Fruit fly (Drosophila melanogaster) whole organism, embryonic: ENCODE results near the gene Ada2a.

ENCODE experiments used
- ATbp ChIP-seq: fragments of 200-800 bp; sonication (Bioruptor generic); optimal IDR thresholded peaks from 2 replicates; lab custom pipeline; 2017; ENCODE audit warnings: missing biosample characterization, mild to moderate bottlenecking, missing genetic modification characterization, missing genetic modification reagents
- Ada2b ChIP-seq: fragments of 200-800 bp; sonication (Bioruptor generic); IDR thresholded peaks from 2 replicates; pipeline ENCODE4 v1.3.6; 2022; ENCODE audit warnings: missing biosample characterization, missing genetic modification characterization
- Bdp1 ChIP-seq: fragments of 200-800 bp; sonication (Bioruptor generic); optimal IDR thresholded peaks from 3 replicates; lab custom pipeline; 2016; ENCODE audit warnings: missing biosample characterization, missing genetic modification characterization
- CG10209 ChIP-seq: fragments of 200-800 bp; sonication (Bioruptor generic); optimal IDR thresholded peaks from 3 replicates; lab custom pipeline; 2017; ENCODE audit warnings: missing biosample characterization, mild to moderate bottlenecking, missing genetic modification characterization, missing genetic modification reagents
- CG1024 ChIP-seq: fragments of 200-800 bp; sonication (Bioruptor generic); IDR thresholded peaks from 2 replicates; pipeline ENCODE4 v1.3.6; 2022; ENCODE audit warnings: missing biosample characterization, missing genetic modification characterization
- CG10274 ChIP-seq: fragments of 200-800 bp; sonication (Bioruptor generic); optimal IDR thresholded peaks from 3 replicates; lab custom pipeline; 2017; ENCODE audit warnings: missing biosample characterization, mild to moderate bottlenecking, missing genetic modification characterization
- CG11456 ChIP-seq: fragments of 200-800 bp; sonication (Bioruptor generic); IDR thresholded peaks from 3 replicates; pipeline ENCODE4 v1.3.6; 2022; ENCODE audit warnings: missing biosample characterization, missing genetic modification characterization
- CG12219 ChIP-seq: fragments of 200-800 bp; sonication (Bioruptor generic); optimal IDR thresholded peaks from 3 replicates; lab custom pipeline; 2018; ENCODE audit warnings: missing biosample characterization, mild to moderate bottlenecking, missing genetic modification characterization
- CG15696 ChIP-seq: fragments of 200-800 bp; sonication (Bioruptor generic); optimal IDR thresholded peaks from 2 replicates; lab custom pipeline; 2019; ENCODE audit warnings: missing biosample characterization, mild to moderate bottlenecking, missing genetic modification characterization, moderate library complexity
- CG16863 ChIP-seq: fragments of 200-800 bp; sonication (Bioruptor generic); optimal IDR thresholded peaks from 3 replicates; lab custom pipeline; 2016; ENCODE audit warnings: missing biosample characterization, missing genetic modification characterization
- CG17385 ChIP-seq: fragments of 200-800 bp; sonication (Bioruptor generic); optimal IDR thresholded peaks from 3 replicates; lab custom pipeline; 2018; ENCODE audit warnings: missing biosample characterization, mild to moderate bottlenecking, missing genetic modification characterization
- CG2199 ChIP-seq: fragments of 200-800 bp; sonication (Bioruptor generic); IDR thresholded peaks from 3 replicates; pipeline ENCODE4 v1.3.6; 2022; ENCODE audit warnings: missing biosample characterization, missing genetic modification characterization
- CG32532 ChIP-seq: fragments of 200-800 bp; sonication (Bioruptor generic); IDR thresholded peaks from 2 replicates; pipeline ENCODE4 v1.3.6; 2022; ENCODE audit warnings: missing biosample characterization, missing genetic modification characterization
- CG4404 ChIP-seq: fragments of 200-800 bp; sonication (Bioruptor generic); IDR thresholded peaks from 2 replicates; pipeline ENCODE4 v1.3.6; 2022; ENCODE audit warnings: missing biosample characterization, missing genetic modification characterization
- CG5953 ChIP-seq: fragments of 200-800 bp; sonication (Bioruptor generic); IDR thresholded peaks from 2 replicates; pipeline ENCODE4 v1.3.6; 2022; ENCODE audit warnings: missing biosample characterization, missing genetic modification characterization
- CG6689 ChIP-seq: fragments of 200-800 bp; sonication (Bioruptor generic); IDR thresholded peaks from 2 replicates; pipeline ENCODE4 v1.3.6; 2022; ENCODE audit warnings: missing biosample characterization, missing genetic modification characterization
- CG7556 ChIP-seq: fragments of 200-800 bp; sonication (Bioruptor generic); optimal IDR thresholded peaks from 2 replicates; lab custom pipeline; 2017; ENCODE audit warnings: missing biosample characterization, mild to moderate bottlenecking, missing genetic modification characterization
- CG8765 ChIP-seq: fragments of 200-800 bp; sonication (Bioruptor generic); IDR thresholded peaks from 2 replicates; pipeline ENCODE4 v1.3.6; 2022; ENCODE audit warnings: missing biosample characterization, missing genetic modification characterization
- CG8924 ChIP-seq: fragments of 200-800 bp; optimal IDR thresholded peaks from 3 replicates; lab custom pipeline; 2019; ENCODE audit warnings: missing biosample characterization, mild to moderate bottlenecking, missing genetic modification characterization, moderate library complexity
- CG9797 ChIP-seq: fragments of 200-800 bp; sonication (Bioruptor generic); optimal IDR thresholded peaks from 3 replicates; lab custom pipeline; 2018; ENCODE audit warnings: missing biosample characterization, mild to moderate bottlenecking, missing genetic modification characterization
- CG9932 ChIP-seq: fragments of 200-800 bp; sonication (Bioruptor generic); IDR thresholded peaks from 2 replicates; pipeline ENCODE4 v1.3.6; 2022; ENCODE audit warnings: missing biosample characterization, missing genetic modification characterization
- Dp ChIP-seq: fragments of 200-800 bp; sonication (Bioruptor generic); optimal IDR thresholded peaks from 2 replicates; lab custom pipeline; 2018; ENCODE audit warnings: missing biosample characterization, mild to moderate bottlenecking, missing genetic modification characterization, moderate library complexity
- Dref ChIP-seq: fragments of 200-800 bp; sonication (Bioruptor generic); IDR thresholded peaks from 2 replicates; pipeline ENCODE4 v1.3.6; 2022; ENCODE audit warnings: missing biosample characterization, missing genetic modification characterization
- E2f1 ChIP-seq: fragments of 200-800 bp; sonication (Bioruptor generic); IDR thresholded peaks from 2 replicates; pipeline ENCODE4 v1.3.6; 2022; ENCODE audit warnings: missing biosample characterization, missing genetic modification characterization
- Ets97D ChIP-seq: fragments of 200-800 bp; sonication (Bioruptor generic); optimal IDR thresholded peaks from 3 replicates; lab custom pipeline; 2016; ENCODE audit warnings: missing biosample characterization, missing genetic modification characterization
- Fer1 ChIP-seq: fragments of 200-800 bp; sonication (Bioruptor generic); optimal IDR thresholded peaks from 2 replicates; lab custom pipeline; 2017; ENCODE audit warnings: missing biosample characterization, mild to moderate bottlenecking, missing genetic modification characterization
- Fer2 ChIP-seq: fragments of 200-800 bp; sonication (Bioruptor generic); optimal IDR thresholded peaks from 2 replicates; lab custom pipeline; 2018; ENCODE audit warnings: missing biosample characterization, mild to moderate bottlenecking, missing genetic modification characterization, moderate library complexity
- Hr51 ChIP-seq, 2 experiments: fragments of 200-800 bp; sonication (Bioruptor generic); optimal IDR thresholded peaks; 2 replicates in 1 of 2; 3 replicates in 1 of 2; lab custom pipeline; 2016 to 2018; ENCODE audit warnings: missing biosample characterization in 2 of 2, missing genetic modification characterization in 2 of 2, mild to moderate bottlenecking in 1 of 2, moderate library complexity in 1 of 2
- Mad ChIP-seq: fragments of 200-800 bp; sonication (Bioruptor generic); optimal IDR thresholded peaks from 2 replicates; lab custom pipeline; 2016; ENCODE audit warnings: missing biosample characterization, missing genetic modification characterization
- Mes4 ChIP-seq: fragments of 200-800 bp; sonication (Bioruptor generic); optimal IDR thresholded peaks from 2 replicates; lab custom pipeline; 2016; ENCODE audit warnings: missing biosample characterization, missing genetic modification characterization
- NK7.1 ChIP-seq: fragments of 200-800 bp; sonication (Bioruptor generic); optimal IDR thresholded peaks from 3 replicates; lab custom pipeline; 2016; ENCODE audit warnings: missing biosample characterization, missing genetic modification characterization
- Oli ChIP-seq: fragments of 200-800 bp; sonication (Bioruptor generic); optimal IDR thresholded peaks from 2 replicates; lab custom pipeline; 2018; ENCODE audit warnings: missing biosample characterization, mild to moderate bottlenecking, missing genetic modification characterization, moderate library complexity
- Scr ChIP-seq: fragments of 200-800 bp; sonication (Bioruptor generic); IDR thresholded peaks from 2 replicates; pipeline ENCODE4 v1.3.6; 2022; ENCODE audit warnings: missing biosample characterization, missing genetic modification characterization; ENCODE audit not compliant: partially characterized antibody
- Trl ChIP-seq, 3 experiments: fragments of >200 bp in 2 of 3; fragments of 200-800 bp in 1 of 3; sonication (Bioruptor generic) in 1 of 3; optimal IDR thresholded peaks; 2 replicates in 1 of 3; 3 replicates in 2 of 3; lab custom pipeline; 2016 to 2017; ENCODE audit warnings: missing biosample characterization in 1 of 3, missing genetic modification characterization in 1 of 3
- al ChIP-seq: fragments of 200-800 bp; sonication (Bioruptor generic); IDR thresholded peaks from 2 replicates; pipeline ENCODE4 v1.3.6; 2022; ENCODE audit warnings: missing biosample characterization, missing genetic modification characterization
- ap ChIP-seq: fragments of 200-800 bp; sonication (Bioruptor generic); IDR thresholded peaks from 2 replicates; pipeline ENCODE4 v1.3.6; 2022; ENCODE audit warnings: missing biosample characterization, missing genetic modification characterization
- az2 ChIP-seq: fragments of 200-800 bp; sonication (Bioruptor generic); optimal IDR thresholded peaks from 3 replicates; lab custom pipeline; 2016; ENCODE audit warnings: missing biosample characterization, missing genetic modification characterization
- bowl ChIP-seq: fragments of 200-800 bp; sonication (Bioruptor generic); IDR thresholded peaks from 2 replicates; pipeline ENCODE4 v1.3.6; 2022; ENCODE audit warnings: missing biosample characterization, missing genetic modification characterization
- cad ChIP-seq: fragments of >200 bp; optimal IDR thresholded peaks from 2 replicates; lab custom pipeline; 2017; ENCODE audit warnings: missing biosample characterization, missing genetic modification characterization
- corto ChIP-seq: fragments of 200-800 bp; sonication (Bioruptor generic); optimal IDR thresholded peaks from 2 replicates; lab custom pipeline; 2016; ENCODE audit warnings: missing biosample characterization, mild to moderate bottlenecking, missing genetic modification characterization, moderate library complexity
- danr ChIP-seq: fragments of 200-800 bp; sonication (Bioruptor generic); IDR thresholded peaks from 2 replicates; pipeline ENCODE4 v1.3.6; 2022; ENCODE audit warnings: missing biosample characterization, missing genetic modification characterization
- fd96Cb ChIP-seq: fragments of 200-800 bp; sonication (Bioruptor generic); optimal IDR thresholded peaks from 2 replicates; lab custom pipeline; 2018; ENCODE audit warnings: missing biosample characterization, mild to moderate bottlenecking, missing genetic modification characterization, moderate library complexity
- gcm2 ChIP-seq: fragments of 200-800 bp; sonication (Bioruptor generic); optimal IDR thresholded peaks from 2 replicates; lab custom pipeline; 2016; ENCODE audit warnings: missing biosample characterization, missing genetic modification characterization
- grn ChIP-seq: fragments of 200-800 bp; sonication (Bioruptor generic); optimal IDR thresholded peaks from 3 replicates; lab custom pipeline; 2017; ENCODE audit warnings: missing biosample characterization, missing genetic modification characterization
- hb ChIP-seq: fragments of 200-800 bp; sonication (Bioruptor generic); IDR thresholded peaks from 3 replicates; pipeline ENCODE4 v1.3.6; 2022; ENCODE audit warnings: missing biosample characterization, missing genetic modification characterization; ENCODE audit not compliant: partially characterized antibody
- pho ChIP-seq: fragments of 200-800 bp; sonication (Bioruptor generic); optimal IDR thresholded peaks from 2 replicates; lab custom pipeline; 2016; ENCODE audit warnings: missing biosample characterization, missing genetic modification characterization
- pzg ChIP-seq: fragments of 200-800 bp; sonication (Bioruptor generic); optimal IDR thresholded peaks from 3 replicates; lab custom pipeline; 2018; ENCODE audit warnings: missing biosample characterization, mild to moderate bottlenecking, missing genetic modification characterization, moderate library complexity
- repo ChIP-seq: fragments of 200-800 bp; sonication (Bioruptor generic); optimal IDR thresholded peaks from 2 replicates; lab custom pipeline; 2016; ENCODE audit warnings: missing biosample characterization, missing genetic modification characterization
- sr ChIP-seq: fragments of 200-800 bp; sonication (Bioruptor generic); IDR thresholded peaks from 3 replicates; pipeline ENCODE4 v1.3.6; 2022; ENCODE audit warnings: missing biosample characterization, missing genetic modification characterization
- wor ChIP-seq: fragments of 200-800 bp; sonication (Bioruptor generic); IDR thresholded peaks from 2 replicates; pipeline ENCODE4 v1.3.6; 2022; ENCODE audit warnings: missing biosample characterization, missing genetic modification characterization
- zf30C ChIP-seq: fragments of 200-800 bp; sonication (Bioruptor generic); optimal IDR thresholded peaks from 3 replicates; lab custom pipeline; 2018; ENCODE audit warnings: missing biosample characterization, mild to moderate bottlenecking, missing genetic modification characterization

Ada2a gene

dm6 chr3R:18223434-18223833 is 31.9 kb downstream of the Ada2a start, which contains the start of the genes mTerf5 and Non3:
Gene mTerf5, minus strand, starts transcription at chr3R:18223682.
Gene Non3, plus strand, starts transcription at chr3R:18223722.
- TF ChIP-seq CG9932 (GFP tag; lab: Robert Waterston, UW) (peak; percentile 73), ATbp (GFP tag; lab: Kevin White, UChicago) (peak; percentile 28), CG11456 (GFP tag; lab: Robert Waterston, UW) (peak; percentile 38; the same call in 1 of the 3 replicates), cad (GFP tag; lab: Kevin White, UChicago) (no peak), CG4404 (GFP tag; lab: Robert Waterston, UW) (peak; percentile 34; the same call in 1 of the 2 replicates), Oli (tag; lab: Kevin White, UChicago) (peak; percentile 24), Trl (optimal IDR thresholded peaks at IDR 0.05; lab: Kevin White, UChicago) (no peak), Trl (GFP tag; optimal IDR thresholded peaks at IDR 0.05; lab: Kevin White, UChicago) (no peak), repo (peak; percentile 18), sr (no peak), fd96Cb (tag; lab: Kevin White, UChicago) (peak; percentile 40), Fer1 (GFP tag; lab: Kevin White, UChicago) (peak; percentile 64), gcm2 (GFP tag; lab: Kevin White, UChicago) (no peak), CG10209 (GFP tag; lab: Kevin White, UChicago) (peak; percentile 44), CG9797 (GFP tag; lab: Kevin White, UChicago) (peak; percentile 15), CG7556 (GFP tag; lab: Kevin White, UChicago) (peak; percentile 20), pzg (peak; percentile 51), al (0 out of 2 replicates have a peak, but pooled peaks have one; percentile 22), Bdp1 (GFP tag; lab: Kevin White, UChicago) (peak; percentile 12), Mad (GFP tag; lab: Kevin White, UChicago) (no peak), CG5953 (GFP tag; lab: Robert Waterston, UW) (no peak), CG8765 (GFP tag; lab: Robert Waterston, UW) (peak; percentile 31; the same call in 1 of the 2 replicates), hb (GFP tag; lab: Robert Waterston, UW) (peak; percentile 83), Scr (GFP tag; lab: Robert Waterston, UW) (peak; percentile 94), Mes4 (no peak), grn (GFP tag; lab: Kevin White, UChicago) (no peak), CG16863 (GFP tag; lab: Kevin White, UChicago) (peak; percentile 44), E2f1 (GFP tag; lab: Robert Waterston, UW) (peak; percentile 11; the same call in 1 of the 2 replicates), CG10274 (GFP tag; lab: Kevin White, UChicago) (no peak), CG8924 (tag; lab: Kevin White, UChicago) (peak; percentile 75), CG15696 (tag; lab: Kevin White, UChicago) (peak; percentile 51), corto (no peak), pho (GFP tag; lab: Kevin White, UChicago) (peak; percentile 32), NK7.1 (no peak), az2 (peak; percentile 49), Ets97D (GFP tag; lab: Kevin White, UChicago) (peak; percentile 43), bowl (GFP tag; lab: Robert Waterston, UW) (no peak), CG32532 (GFP tag; lab: Robert Waterston, UW) (peak; percentile 49; the same call in 1 of the 2 replicates), CG6689 (GFP tag; lab: Robert Waterston, UW) (peak; percentile 57), ap (GFP tag; lab: Robert Waterston, UW) (no peak), Fer2 (tag; lab: Kevin White, UChicago) (peak; percentile 15), Dp (GFP tag; lab: Kevin White, UChicago) (peak; percentile 31), zf30C (peak; percentile 7), Dref (GFP tag; lab: Robert Waterston, UW) (peak; percentile 77), Ada2b (GFP tag; lab: Robert Waterston, UW) (peak; percentile 58), CG12219 (no peak), CG1024 (GFP tag; lab: Robert Waterston, UW) (no peak), danr (GFP tag; lab: Robert Waterston, UW) (no peak), CG2199 (GFP tag; lab: Robert Waterston, UW) (no peak), Hr51 (GFP tag; optimal IDR thresholded peaks at IDR 0.05; lab: Kevin White, UChicago) (peak in 1 of 2 experiments; percentile 46), wor (GFP tag; lab: Robert Waterston, UW) (no peak), CG17385 (peak; percentile 54)
